Worm (Caenorhabditis elegans): ENCODE measurements around the gene T03G11.10.

ce11 chrX:5188977-5189376 lies 18.0 kb upstream of the T03G11.10 start, which contains the start of gene zig-6:
- TF ChIP-seq Y105C5A.15 (GFP tag; IDR thresholded peaks at IDR 0.05) = no peak
- TF ChIP-seq ceh-82 (tag; optimal IDR thresholded peaks at IDR 0.05) = no peak
- no peak for TF ChIP-seq spr-1 (tag; optimal IDR thresholded peaks at IDR 0.05)
- no peak for TF ChIP-seq hlh-11 (tag; optimal IDR thresholded peaks at IDR 0.05)
- no peak for TF ChIP-seq pha-4 (GFP tag; IDR thresholded peaks at IDR 0.05)
- no peak for TF ChIP-seq pha-4 (tag; optimal IDR thresholded peaks at IDR 0.05)
- TF ChIP-seq daf-8 (GFP tag; IDR thresholded peaks at IDR 0.05) = no peak
- no peak for TF ChIP-seq T26A8.4 (GFP tag; IDR thresholded peaks at IDR 0.05)
- TF ChIP-seq ztf-11 (tag; optimal IDR thresholded peaks at IDR 0.05) = no peak
- no peak for TF ChIP-seq rbr-2 (tag; optimal IDR thresholded peaks at IDR 0.05)
- no peak for TF ChIP-seq lin-13 (GFP tag; optimal IDR thresholded peaks at IDR 0.05)
- TF ChIP-seq snpc-4 (tag; optimal IDR thresholded peaks at IDR 0.05) = no peak
- TF ChIP-seq fkh-10 (GFP tag; optimal IDR thresholded peaks at IDR 0.05) = no peak

Data from whole organism, L4 larva.